Worm (Caenorhabditis elegans): ENCODE data around the gene C25F9.13.

DNA sequence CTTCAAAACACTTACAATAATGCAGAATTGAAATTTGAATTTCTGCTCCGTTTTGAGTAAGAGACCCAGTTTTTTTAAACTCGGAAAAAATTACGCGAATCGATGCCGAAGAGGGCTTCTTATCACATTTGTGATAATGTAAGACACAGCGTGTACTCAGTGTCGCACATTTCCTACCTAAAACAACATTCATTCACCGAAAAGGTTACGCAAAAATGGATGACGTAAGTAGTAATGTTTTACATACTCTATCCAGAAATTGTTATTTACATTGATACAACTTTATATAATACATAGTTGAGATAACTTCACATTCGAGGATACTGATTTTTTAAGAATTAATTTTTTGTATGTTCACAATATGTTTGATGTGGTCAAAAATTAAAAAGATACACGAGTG lies 17.7 kb upstream of the C25F9.13 start, which contains the start of the genes C25F9.4 and C25F9.9:
- TF ChIP-seq pha-4 (tag; optimal IDR thresholded peaks at IDR 0.05) (no peak), elt-2 (tag; optimal IDR thresholded peaks at IDR 0.05) (no peak), ama-1 (optimal IDR thresholded peaks at IDR 0.05) (no peak), ceh-45 (GFP tag; IDR thresholded peaks at IDR 0.05) (no peak), nfya-1 (tag; optimal IDR thresholded peaks at IDR 0.05) (no peak), pag-3 (tag; optimal IDR thresholded peaks at IDR 0.05; ENCODE audit: borderline replicate concordance) (no peak), nhr-11 (tag; optimal IDR thresholded peaks at IDR 0.05) (no peak), F13H6.1 (tag; optimal IDR thresholded peaks at IDR 0.05) (no peak)
